Fruit fly (Drosophila melanogaster) whole organism, wandering third instar larva: Measurements from ENCODE around the gene CG14273.

Experiments
- Abd-B ChIP-seq: fragments of >200 bp; optimal IDR thresholded peaks from 2 replicates; lab custom pipeline; 2017; ENCODE audit warnings: missing biosample characterization, missing genetic modification characterization
- CrebA ChIP-seq: fragments of 200-800 bp; sonication (Bioruptor generic); optimal IDR thresholded peaks from 2 replicates; lab custom pipeline; 2016; ENCODE audit warnings: missing biosample characterization, mild to moderate bottlenecking, missing genetic modification characterization, borderline replicate concordance
- Hr83 ChIP-seq: fragments of 200-300 bp; sonication (Bioruptor generic); optimal IDR thresholded peaks from 2 replicates; lab custom pipeline; 2016; ENCODE audit warnings: missing biosample characterization, mild to moderate bottlenecking, missing genetic modification characterization, moderate library complexity; ENCODE audit not compliant: poor library complexity, severe bottlenecking
- Myc ChIP-seq: fragments of >200 bp; optimal IDR thresholded peaks from 2 replicates; lab custom pipeline; 2017
- br ChIP-seq: fragments of 200-800 bp; sonication (Bioruptor generic); optimal IDR thresholded peaks from 2 replicates; lab custom pipeline; 2016; ENCODE audit warnings: missing biosample characterization, missing genetic modification characterization
- psq ChIP-seq: fragments of 200-800 bp; sonication (Bioruptor generic); optimal IDR thresholded peaks from 3 replicates; lab custom pipeline; 2017; ENCODE audit warnings: missing biosample characterization, mild to moderate bottlenecking, missing genetic modification characterization, moderate library complexity
- sv ChIP-seq: fragments of 200-800 bp; sonication (Bioruptor generic); optimal IDR thresholded peaks from 3 replicates; lab custom pipeline; 2016; ENCODE audit warnings: missing biosample characterization, missing genetic modification characterization
- tai ChIP-seq: sonication (Bioruptor generic); optimal IDR thresholded peaks from 2 replicates; lab custom pipeline; 2016; ENCODE audit warnings: missing biosample characterization, missing genetic modification characterization

DNA sequence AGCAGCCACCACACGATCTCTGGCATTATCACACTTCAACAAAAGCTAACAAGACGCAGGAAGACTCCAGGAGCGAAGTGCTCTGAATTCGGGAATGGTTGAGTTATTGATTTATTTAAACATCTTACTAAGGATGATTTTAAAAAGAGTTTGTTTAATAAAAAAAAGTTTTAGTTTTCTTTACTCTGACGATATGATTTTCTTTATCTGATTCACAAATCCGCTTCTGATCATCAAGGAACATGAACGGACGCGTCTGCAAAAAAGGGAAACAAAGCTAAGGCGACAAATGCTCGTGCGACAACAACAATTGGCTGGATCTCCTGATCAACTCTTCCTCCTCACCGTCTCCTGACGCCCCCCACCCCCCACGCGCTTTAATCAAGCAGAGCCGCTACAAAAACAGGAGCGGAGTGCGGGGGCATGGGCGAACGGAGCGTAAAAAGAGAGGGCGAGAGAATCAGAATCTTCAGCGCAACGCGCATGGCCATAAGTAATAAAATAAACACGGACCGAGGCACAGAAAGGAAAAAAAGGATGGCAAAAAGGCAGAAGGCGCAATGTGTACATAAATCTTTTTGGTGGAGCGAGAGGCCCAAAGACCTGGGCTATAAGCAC, 43.2 kb upstream of the CG14273 start:
- TF ChIP-seq tai (no peak), sv (GFP tag; lab: Kevin White, UChicago) (no peak), Myc (no peak), Hr83 (GFP tag; lab: Kevin White, UChicago) (peak; percentile 84), br (peak; percentile 95), psq (GFP tag; lab: Kevin White, UChicago) (peak; percentile 98), CrebA (GFP tag; lab: Kevin White, UChicago) (no peak), Abd-B (no peak)
